Worm (Caenorhabditis elegans) whole organism, young adult: ENCODE measurements around the gene Y44A6C.1.
A peak's percentile ranks its signal among the peaks of the same experiment; 100 is the strongest.

ENCODE experiments used
- B0261.1 ChIP-seq: sonication (generic microtip); optimal IDR thresholded peaks from 2 replicates; lab custom pipeline; 2016; ENCODE audit warnings: mild to moderate bottlenecking, missing genetic modification characterization, moderate library complexity, missing compliant biosample characterization
- C06A6.2 ChIP-seq: fragments of 200-800 bp; sonication (Bioruptor generic); conservative IDR thresholded peaks from 2 replicates; pipeline ENCODE4 v1.3.6; 2022; ENCODE audit warnings: missing genetic modification characterization, missing compliant biosample characterization
- C17E4.6 ChIP-seq: fragments of 200-800 bp; sonication (Bioruptor generic); IDR thresholded peaks from 2 replicates; pipeline ENCODE4 v1.3.6; 2022; ENCODE audit warnings: missing genetic modification reagents, missing genetic modification characterization, missing compliant biosample characterization
- F22D6.2 ChIP-seq: sonication (generic microtip); optimal IDR thresholded peaks from 2 replicates; lab custom pipeline; 2016; ENCODE audit warnings: mild to moderate bottlenecking, missing genetic modification characterization, missing compliant biosample characterization
- F33H1.4 ChIP-seq: fragments of 200-800 bp; sonication (Bioruptor generic); IDR thresholded peaks from 2 replicates; pipeline ENCODE4 v1.3.6; 2022; ENCODE audit warnings: missing genetic modification reagents, missing genetic modification characterization, missing compliant biosample characterization
- F37B4.10 ChIP-seq: fragments of 200-800 bp; sonication (Bioruptor generic); IDR thresholded peaks from 2 replicates; pipeline ENCODE4 v1.3.6; 2022; ENCODE audit warnings: missing genetic modification characterization, missing compliant biosample characterization
- F49E8.2 ChIP-seq: sonication (generic microtip); optimal IDR thresholded peaks from 3 replicates; lab custom pipeline; 2017; ENCODE audit warnings: missing genetic modification characterization, mild to moderate bottlenecking, missing compliant biosample characterization, antibody characterized with exemption, moderate library complexity; ENCODE audit not compliant: insufficient read depth
- K12H6.12 ChIP-seq: fragments of 200-800 bp; sonication (Bioruptor generic); optimal IDR thresholded peaks from 2 replicates; lab custom pipeline; 2018; ENCODE audit warnings: mild to moderate bottlenecking, missing genetic modification characterization, missing compliant biosample characterization
- Y53F4B.3 ChIP-seq: fragments of 200-800 bp; sonication (Bioruptor generic); IDR thresholded peaks from 2 replicates; pipeline ENCODE4 v1.3.6; 2022; ENCODE audit warnings: missing genetic modification reagents, missing genetic modification characterization, missing compliant biosample characterization
- Y53G8AR.9 ChIP-seq: fragments of 200-800 bp; sonication (Bioruptor generic); conservative IDR thresholded peaks from 2 replicates; pipeline ENCODE4 v1.3.6; 2022; ENCODE audit warnings: missing genetic modification reagents, missing genetic modification characterization, missing compliant biosample characterization
- aptf-2 ChIP-seq: fragments of 200-800 bp; sonication (Bioruptor generic); conservative IDR thresholded peaks from 2 replicates; pipeline ENCODE4 v1.3.6; 2022; ENCODE audit warnings: missing genetic modification reagents, missing genetic modification characterization, missing compliant biosample characterization
- aptf-3 ChIP-seq: fragments of 200-800 bp; sonication (Bioruptor generic); IDR thresholded peaks from 2 replicates; pipeline ENCODE4 v1.3.6; 2022; ENCODE audit warnings: missing genetic modification characterization, missing compliant biosample characterization
- atf-7 ChIP-seq: sonication (generic microtip); optimal IDR thresholded peaks from 2 replicates; lab custom pipeline; 2017; ENCODE audit warnings: mild to moderate bottlenecking, missing genetic modification characterization, missing compliant biosample characterization
- attf-3 ChIP-seq: fragments of 200-800 bp; sonication (Bioruptor generic); conservative IDR thresholded peaks from 2 replicates; pipeline ENCODE4 v1.3.6; 2022; ENCODE audit warnings: missing genetic modification reagents, missing genetic modification characterization, missing compliant biosample characterization
- attf-6 ChIP-seq: fragments of 200-800 bp; sonication (Bioruptor generic); IDR thresholded peaks from 2 replicates; pipeline ENCODE4 v1.3.6; 2022; ENCODE audit warnings: missing genetic modification reagents, missing genetic modification characterization, missing compliant biosample characterization
- ccch-3 ChIP-seq: fragments of 200-800 bp; sonication (Bioruptor generic); optimal IDR thresholded peaks from 2 replicates; lab custom pipeline; 2018; ENCODE audit warnings: mild to moderate bottlenecking, missing genetic modification characterization, missing compliant biosample characterization
- cebp-1 ChIP-seq, 2 experiments: fragments of 200-800 bp in 1 of 2; sonication (Bioruptor generic) in 1 of 2; sonication (generic microtip) in 1 of 2; IDR thresholded peaks in 1 of 2; optimal IDR thresholded peaks in 1 of 2; 2 replicates each; pipeline versions ENCODE4 v1.3.6 to Lab custom; 2017 to 2022; ENCODE audit warnings: missing compliant biosample characterization in 2 of 2, missing genetic modification characterization in 2 of 2, mild to moderate bottlenecking in 1 of 2, missing genetic modification reagents in 1 of 2, moderate library complexity in 1 of 2
- ceh-40 ChIP-seq: fragments of 200-800 bp; sonication (Bioruptor generic); IDR thresholded peaks from 2 replicates; pipeline ENCODE4 v1.3.6; 2022; ENCODE audit warnings: missing genetic modification characterization, missing compliant biosample characterization
- ceh-58 ChIP-seq: fragments of 200-800 bp; sonication (Bioruptor generic); IDR thresholded peaks from 2 replicates; pipeline ENCODE4 v1.3.6; 2022; ENCODE audit warnings: missing genetic modification characterization, missing compliant biosample characterization
- chd-7 ChIP-seq: sonication (generic microtip); optimal IDR thresholded peaks from 2 replicates; lab custom pipeline; 2016; ENCODE audit warnings: mild to moderate bottlenecking, missing genetic modification characterization, moderate library complexity, missing compliant biosample characterization
- die-1 ChIP-seq: sonication (generic microtip); optimal IDR thresholded peaks from 2 replicates; lab custom pipeline; 2016; ENCODE audit warnings: missing genotype, mild to moderate bottlenecking, missing genetic modification characterization, missing compliant biosample characterization
- dpl-1 ChIP-seq: fragments of 150-350 bp; optimal IDR thresholded peaks from 2 replicates; lab custom pipeline; 2014; ENCODE audit warnings: missing biosample characterization, missing genetic modification reagents, missing genetic modification characterization
- egrh-3 ChIP-seq: fragments of 200-800 bp; sonication (Bioruptor generic); IDR thresholded peaks from 2 replicates; pipeline ENCODE4 v1.3.6; 2022; ENCODE audit warnings: missing genetic modification reagents, missing genetic modification characterization, missing compliant biosample characterization
- fkh-3 ChIP-seq: sonication (generic microtip); optimal IDR thresholded peaks from 2 replicates; lab custom pipeline; 2016; ENCODE audit warnings: mild to moderate bottlenecking, missing genetic modification characterization, missing compliant biosample characterization
- hlh-26 ChIP-seq: fragments of 200-800 bp; sonication (Bioruptor generic); conservative IDR thresholded peaks from 2 replicates; pipeline ENCODE4 v1.3.6; 2022; ENCODE audit warnings: missing genetic modification reagents, missing genetic modification characterization, missing compliant biosample characterization
- hmg-1.2 ChIP-seq: fragments of 200-800 bp; sonication (Bioruptor generic); IDR thresholded peaks from 2 replicates; pipeline ENCODE4 v1.3.6; 2022; ENCODE audit warnings: missing genetic modification reagents, missing genetic modification characterization, missing compliant biosample characterization
- hmg-20 ChIP-seq: fragments of 200-800 bp; sonication (Bioruptor generic); IDR thresholded peaks from 2 replicates; pipeline ENCODE4 v1.3.6; 2022; ENCODE audit warnings: missing genetic modification reagents, missing genetic modification characterization, missing compliant biosample characterization
- hsf-1 ChIP-seq: fragments of 200-800 bp; sonication (Bioruptor generic); IDR thresholded peaks from 2 replicates; pipeline ENCODE4 v1.3.6; 2022; ENCODE audit warnings: missing genetic modification reagents, missing genetic modification characterization, missing compliant biosample characterization
- lir-1 ChIP-seq: fragments of 200-800 bp; sonication (Bioruptor generic); conservative IDR thresholded peaks from 2 replicates; pipeline ENCODE4 v1.3.6; 2022; ENCODE audit warnings: missing genetic modification reagents, missing genetic modification characterization, missing compliant biosample characterization
- lsl-1 ChIP-seq: fragments of 200-800 bp; sonication (Bioruptor generic); optimal IDR thresholded peaks from 2 replicates; lab custom pipeline; 2018; ENCODE audit warnings: mild to moderate bottlenecking, missing genetic modification characterization, moderate library complexity, missing compliant biosample characterization
- mcd-1 ChIP-seq: fragments of 200-800 bp; sonication (Bioruptor generic); IDR thresholded peaks from 2 replicates; pipeline ENCODE4 v1.3.6; 2022; ENCODE audit warnings: missing genetic modification reagents, missing genetic modification characterization, missing compliant biosample characterization
- mes-4 ChIP-seq: sonication (generic microtip); optimal IDR thresholded peaks from 2 replicates; lab custom pipeline; 2016; ENCODE audit warnings: missing genotype, missing genetic modification characterization, missing compliant biosample characterization
- mxl-1 ChIP-seq: sonication (generic microtip); optimal IDR thresholded peaks from 2 replicates; lab custom pipeline; 2016; ENCODE audit warnings: missing genetic modification characterization, missing compliant biosample characterization
- nfya-1 ChIP-seq: sonication (generic microtip); optimal IDR thresholded peaks from 2 replicates; lab custom pipeline; 2017; ENCODE audit warnings: antibody characterized with exemption, missing compliant biosample characterization, missing genetic modification characterization, borderline replicate concordance; ENCODE audit not compliant: insufficient read depth
- nfya-2 ChIP-seq: fragments of 200-800 bp; sonication (Bioruptor generic); IDR thresholded peaks from 2 replicates; pipeline ENCODE4 v1.3.6; 2022; ENCODE audit warnings: missing genetic modification reagents, missing genetic modification characterization, missing compliant biosample characterization
- nhr-120 ChIP-seq: fragments of 200-800 bp; sonication (Bioruptor generic); IDR thresholded peaks from 2 replicates; pipeline ENCODE4 v1.3.6; 2022; ENCODE audit warnings: missing genetic modification characterization, missing compliant biosample characterization
- nhr-80 ChIP-seq: sonication (generic microtip); optimal IDR thresholded peaks from 2 replicates; lab custom pipeline; 2016; ENCODE audit warnings: missing genetic modification characterization, missing compliant biosample characterization
- pha-4 ChIP-seq: fragments of 150-350 bp; sonication (generic microtip); optimal IDR thresholded peaks from 2 replicates; lab custom pipeline; 2014; ENCODE audit warnings: missing biosample characterization, missing genetic modification reagents, missing genetic modification characterization
- repo-1 ChIP-seq: sonication (generic microtip); optimal IDR thresholded peaks from 2 replicates; lab custom pipeline; 2017; ENCODE audit warnings: mild to moderate bottlenecking, missing genetic modification characterization, missing compliant biosample characterization
- rpc-1 ChIP-seq, 2 experiments: fragments of 150-350 bp in 1 of 2; sonication (generic microtip) in 1 of 2; optimal IDR thresholded peaks; 2 replicates each; lab custom pipeline; 2014 to 2018; ENCODE audit warnings: missing biosample characterization in 1 of 2, missing genetic modification characterization in 1 of 2, missing genetic modification reagents in 1 of 2, missing genotype in 1 of 2
- tbx-9 ChIP-seq: sonication (generic microtip); optimal IDR thresholded peaks from 2 replicates; lab custom pipeline; 2016; ENCODE audit warnings: borderline replicate concordance, missing genetic modification characterization, inconsistent platforms, missing compliant biosample characterization
- xnd-1 ChIP-seq: sonication (generic microtip); optimal IDR thresholded peaks from 2 replicates; lab custom pipeline; 2016; ENCODE audit warnings: missing genotype, missing genetic modification reagents, missing genetic modification characterization, missing compliant biosample characterization
- zim-3 ChIP-seq: sonication (generic microtip); optimal IDR thresholded peaks from 2 replicates; lab custom pipeline; 2017; ENCODE audit warnings: mild to moderate bottlenecking, missing genetic modification characterization, moderate library complexity, missing compliant biosample characterization
- ztf-22 ChIP-seq: fragments of 200-800 bp; sonication (Bioruptor generic); optimal IDR thresholded peaks from 2 replicates; lab custom pipeline; 2018; ENCODE audit warnings: mild to moderate bottlenecking, missing genetic modification characterization, moderate library complexity, missing compliant biosample characterization
- ztf-25 ChIP-seq: fragments of 200-800 bp; sonication (Bioruptor generic); IDR thresholded peaks from 2 replicates; pipeline ENCODE4 v1.3.6; 2022; ENCODE audit warnings: missing genetic modification reagents, missing genetic modification characterization, missing compliant biosample characterization
- ztf-28 ChIP-seq: fragments of 200-800 bp; sonication (Bioruptor generic); IDR thresholded peaks from 2 replicates; pipeline ENCODE4 v1.3.6; 2022; ENCODE audit warnings: missing genetic modification reagents, missing genetic modification characterization, missing compliant biosample characterization
- ztf-6 ChIP-seq: fragments of 200-800 bp; sonication (Bioruptor generic); IDR thresholded peaks from 2 replicates; pipeline ENCODE4 v1.3.6; 2022; ENCODE audit warnings: missing genetic modification reagents, missing genetic modification characterization, missing compliant biosample characterization

Gene Y44A6C.1

DNA sequence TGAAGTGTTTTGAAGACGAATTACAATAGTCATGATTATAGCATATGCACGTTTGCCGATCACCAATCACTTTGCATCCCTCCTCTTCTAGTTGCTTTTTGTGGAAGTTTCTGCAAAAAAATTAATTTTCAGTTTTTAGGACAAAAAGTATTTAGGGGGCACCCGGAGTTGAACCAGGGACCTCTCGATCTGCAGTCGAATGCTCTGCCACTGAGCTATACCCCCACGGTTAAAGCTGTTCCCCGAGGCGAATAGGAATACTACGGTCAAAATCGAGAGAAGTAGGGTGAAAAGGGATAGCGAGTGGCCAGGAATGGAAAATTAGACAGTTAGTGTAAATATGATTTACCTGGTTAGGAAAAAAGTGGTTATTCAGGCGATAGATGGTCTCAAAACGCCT lies 19.8 kb upstream of the Y44A6C.1 start (continued):
- TF ChIP-seq nhr-80 (tag; lab: Kevin White, UChicago) (peak; percentile 10), ceh-58 (GFP tag; lab: Robert Waterston, UW) (0 out of 2 replicates have a peak, but pooled peaks have one; percentile 83), tbx-9 (peak; percentile 7), chd-7 (tag; lab: Kevin White, UChicago) (peak; percentile 52), mes-4 (tag; lab: Kevin White, UChicago) (no peak), F37B4.10 (GFP tag; lab: Robert Waterston, UW) (no peak), nfya-1 (tag; lab: Kevin White, UChicago) (no peak), K12H6.12 (tag; lab: Kevin White, UChicago) (peak; percentile 33), Y53F4B.3 (GFP tag; lab: Robert Waterston, UW) (no peak), F33H1.4 (GFP tag; lab: Robert Waterston, UW) (0 out of 2 replicates have a peak, but pooled peaks have one; percentile 10), egrh-3 (GFP tag; lab: Robert Waterston, UW) (peak; percentile 41; the same call in 1 of the 2 replicates), lsl-1 (GFP tag; lab: Kevin White, UChicago) (peak; percentile 32), F49E8.2 (tag; lab: Kevin White, UChicago) (peak; percentile 7), pha-4 (no peak), hlh-26 (no peak), hmg-1.2 (peak; percentile 66), ztf-25 (GFP tag; lab: Robert Waterston, UW) (peak; percentile 68; the same call in 1 of the 2 replicates), xnd-1 (tag; lab: Kevin White, UChicago) (no peak), nfya-2 (GFP tag; lab: Robert Waterston, UW) (no peak), hmg-20 (GFP tag; lab: Robert Waterston, UW) (peak; percentile 19; the same call in 1 of the 2 replicates), aptf-2 (GFP tag; lab: Robert Waterston, UW) (no peak), aptf-3 (GFP tag; lab: Robert Waterston, UW) (no peak), C17E4.6 (GFP tag; lab: Robert Waterston, UW) (no peak), lir-1 (peak; percentile 63), ceh-40 (GFP tag; lab: Robert Waterston, UW) (peak; percentile 81), attf-6 (GFP tag; lab: Robert Waterston, UW) (0 out of 2 replicates have a peak, but pooled peaks have one; percentile 18), C06A6.2 (GFP tag; lab: Robert Waterston, UW) (peak; percentile 37; the same call in 1 of the 2 replicates), attf-3 (GFP tag; lab: Robert Waterston, UW) (peak; percentile 46; the same call in 1 of the 2 replicates), cebp-1 (GFP tag; IDR thresholded peaks at IDR 0.05; lab: Robert Waterston, UW) (no peak), cebp-1 (tag; optimal IDR thresholded peaks at IDR 0.05; lab: Kevin White, UChicago) (peak; percentile 63), hsf-1 (GFP tag; lab: Robert Waterston, UW) (0 out of 2 replicates have a peak, but pooled peaks have one; percentile 25), repo-1 (peak; percentile 72), die-1 (peak; percentile 77), atf-7 (tag; lab: Kevin White, UChicago) (peak; percentile 3), ztf-6 (GFP tag; lab: Robert Waterston, UW) (no peak), B0261.1 (peak; percentile 82), Y53G8AR.9 (peak; percentile 75; the same call in 1 of the 2 replicates), mxl-1 (peak; percentile 55), zim-3 (tag; lab: Kevin White, UChicago) (peak; percentile 87), dpl-1 (no peak), mcd-1 (GFP tag; lab: Robert Waterston, UW) (peak; percentile 53), ztf-28 (0 out of 2 replicates have a peak, but pooled peaks have one; percentile 24), F22D6.2 (tag; lab: Kevin White, UChicago) (no peak), ccch-3 (GFP tag; lab: Kevin White, UChicago) (peak; percentile 45), ztf-22 (GFP tag; lab: Kevin White, UChicago) (peak; percentile 11), nhr-120 (GFP tag; lab: Robert Waterston, UW) (0 out of 2 replicates have a peak, but pooled peaks have one; percentile 36), fkh-3 (tag; lab: Kevin White, UChicago) (peak; percentile 38), rpc-1 (optimal IDR thresholded peaks at IDR 0.05; lab: Kevin White, UChicago) (peak; percentile 86), rpc-1 (tag; optimal IDR thresholded peaks at IDR 0.05; lab: Kevin White, UChicago) (peak; percentile 88)
